Fruit fly (Drosophila melanogaster) whole organism, embryonic: ENCODE results near the gene MSAmiP.

Experiments used
- CG11093 ChIP-seq: fragments of 200-800 bp; sonication (Bioruptor generic); IDR thresholded peaks from 3 replicates; pipeline ENCODE4 v1.3.6; 2022; ENCODE audit warnings: missing biosample characterization, missing genetic modification characterization
- CG11456 ChIP-seq: fragments of 200-800 bp; sonication (Bioruptor generic); IDR thresholded peaks from 3 replicates; pipeline ENCODE4 v1.3.6; 2022; ENCODE audit warnings: missing biosample characterization, missing genetic modification characterization
- CG1233 ChIP-seq: fragments of 200-800 bp; sonication (Bioruptor generic); optimal IDR thresholded peaks from 4 replicates; lab custom pipeline; 2018; ENCODE audit warnings: missing biosample characterization, mild to moderate bottlenecking, missing genetic modification characterization
- CG13296 ChIP-seq: fragments of 200-800 bp; sonication (Bioruptor generic); optimal IDR thresholded peaks from 3 replicates; lab custom pipeline; 2018; ENCODE audit warnings: missing biosample characterization, mild to moderate bottlenecking, missing genetic modification characterization
- CG14050 ChIP-seq: fragments of 200-800 bp; sonication (Bioruptor generic); IDR thresholded peaks from 3 replicates; pipeline ENCODE4 v1.3.6; 2022; ENCODE audit warnings: missing biosample characterization, missing genetic modification characterization
- CG15011 ChIP-seq: fragments of 200-800 bp; sonication (Bioruptor generic); optimal IDR thresholded peaks from 3 replicates; lab custom pipeline; 2018; ENCODE audit warnings: missing biosample characterization, mild to moderate bottlenecking, missing genetic modification characterization
- CG1602 ChIP-seq: fragments of 200-800 bp; sonication (Bioruptor generic); optimal IDR thresholded peaks from 3 replicates; lab custom pipeline; 2016; ENCODE audit warnings: missing biosample characterization, missing genetic modification characterization
- CG17361 ChIP-seq: fragments of 200-800 bp; sonication (Bioruptor generic); IDR thresholded peaks from 3 replicates; pipeline ENCODE4 v1.3.6; 2022; ENCODE audit warnings: missing biosample characterization, missing genetic modification characterization
- CG18599 ChIP-seq: fragments of 200-800 bp; sonication (Bioruptor generic); optimal IDR thresholded peaks from 3 replicates; lab custom pipeline; 2017; ENCODE audit warnings: missing biosample characterization, missing genetic modification characterization, mild to moderate bottlenecking, moderate library complexity, missing genetic modification reagents
- CG18764 ChIP-seq: fragments of 200-800 bp; sonication (Bioruptor generic); optimal IDR thresholded peaks from 3 replicates; lab custom pipeline; 2016; ENCODE audit warnings: missing biosample characterization, missing genetic modification characterization
- CG30020 ChIP-seq: fragments of 200-800 bp; optimal IDR thresholded peaks from 2 replicates; lab custom pipeline; 2019; ENCODE audit warnings: missing biosample characterization, mild to moderate bottlenecking, missing genetic modification characterization, moderate library complexity
- CG31365 ChIP-seq: fragments of 200-800 bp; sonication (Bioruptor generic); optimal IDR thresholded peaks from 2 replicates; lab custom pipeline; 2018; ENCODE audit warnings: missing biosample characterization, mild to moderate bottlenecking, missing genetic modification characterization
- CG3995 ChIP-seq: fragments of 200-800 bp; sonication (Bioruptor generic); optimal IDR thresholded peaks from 3 replicates; lab custom pipeline; 2016; ENCODE audit warnings: missing biosample characterization, missing genetic modification characterization
- CG5245 ChIP-seq: fragments of 200-800 bp; sonication (Bioruptor generic); optimal IDR thresholded peaks from 3 replicates; lab custom pipeline; 2016; ENCODE audit warnings: missing biosample characterization, missing genetic modification characterization
- CG6765 ChIP-seq: fragments of 200-800 bp; sonication (Bioruptor generic); optimal IDR thresholded peaks from 3 replicates; lab custom pipeline; 2017; ENCODE audit warnings: missing biosample characterization, mild to moderate bottlenecking, missing genetic modification characterization
- CG6791 ChIP-seq: fragments of 200-800 bp; sonication (Bioruptor generic); IDR thresholded peaks from 3 replicates; pipeline ENCODE4 v1.3.6; 2022; ENCODE audit warnings: missing biosample characterization, missing genetic modification characterization; ENCODE audit not compliant: partially characterized antibody
- CG6813 ChIP-seq: fragments of 200-800 bp; sonication (Bioruptor generic); optimal IDR thresholded peaks from 2 replicates; lab custom pipeline; 2017; ENCODE audit warnings: missing biosample characterization, missing genetic modification characterization, mild to moderate bottlenecking, moderate library complexity, missing genetic modification reagents
- CG7357 ChIP-seq: fragments of 200-800 bp; sonication (Bioruptor generic); IDR thresholded peaks from 3 replicates; pipeline ENCODE4 v1.3.6; 2022; ENCODE audit warnings: missing biosample characterization, missing genetic modification characterization
- CG7556 ChIP-seq: fragments of 200-800 bp; sonication (Bioruptor generic); optimal IDR thresholded peaks from 2 replicates; lab custom pipeline; 2017; ENCODE audit warnings: missing biosample characterization, mild to moderate bottlenecking, missing genetic modification characterization
- CG7987 ChIP-seq: fragments of 200-800 bp; sonication (Bioruptor generic); optimal IDR thresholded peaks from 2 replicates; lab custom pipeline; 2018; ENCODE audit warnings: missing biosample characterization, mild to moderate bottlenecking, missing genetic modification characterization, moderate library complexity
- CG8089 ChIP-seq: fragments of 200-800 bp; sonication (Bioruptor generic); optimal IDR thresholded peaks from 3 replicates; lab custom pipeline; 2016; ENCODE audit warnings: missing biosample characterization, missing genetic modification characterization
- CG9609 ChIP-seq: fragments of 200-800 bp; sonication (Bioruptor generic); optimal IDR thresholded peaks from 3 replicates; lab custom pipeline; 2016; ENCODE audit warnings: missing biosample characterization, missing genetic modification characterization
- CG9817 ChIP-seq: fragments of 200-800 bp; sonication (Bioruptor generic); optimal IDR thresholded peaks from 2 replicates; lab custom pipeline; 2018; ENCODE audit warnings: missing biosample characterization, mild to moderate bottlenecking, missing genetic modification characterization, moderate library complexity
- CTCF ChIP-seq: fragments of 200-800 bp; sonication (Bioruptor generic); optimal IDR thresholded peaks from 2 replicates; lab custom pipeline; 2017; ENCODE audit warnings: missing biosample characterization, mild to moderate bottlenecking, missing genetic modification characterization, moderate library complexity
- ERR ChIP-seq: fragments of 200-800 bp; sonication (Bioruptor generic); optimal IDR thresholded peaks from 2 replicates; lab custom pipeline; 2016; ENCODE audit warnings: missing biosample characterization, missing genetic modification characterization
- Hr39 ChIP-seq: fragments of >200 bp; optimal IDR thresholded peaks from 2 replicates; lab custom pipeline; 2017
- Hr51 ChIP-seq, 2 experiments: fragments of 200-800 bp; sonication (Bioruptor generic); optimal IDR thresholded peaks; 2 replicates in 1 of 2; 3 replicates in 1 of 2; lab custom pipeline; 2016 to 2018; ENCODE audit warnings: missing biosample characterization in 2 of 2, missing genetic modification characterization in 2 of 2, mild to moderate bottlenecking in 1 of 2, moderate library complexity in 1 of 2
- MTF-1 ChIP-seq: fragments of 200-800 bp; sonication (Bioruptor generic); optimal IDR thresholded peaks from 2 replicates; lab custom pipeline; 2018; ENCODE audit warnings: missing biosample characterization, mild to moderate bottlenecking, missing genetic modification characterization, borderline replicate concordance
- Mrtf ChIP-seq: fragments of 200-800 bp; sonication (Bioruptor generic); IDR thresholded peaks from 3 replicates; pipeline ENCODE4 v1.3.6; 2022; ENCODE audit warnings: missing biosample characterization, missing genetic modification characterization
- Oli ChIP-seq: fragments of 200-800 bp; sonication (Bioruptor generic); optimal IDR thresholded peaks from 2 replicates; lab custom pipeline; 2018; ENCODE audit warnings: missing biosample characterization, mild to moderate bottlenecking, missing genetic modification characterization, moderate library complexity
- Rfx ChIP-seq: fragments of 200-800 bp; sonication (Bioruptor generic); IDR thresholded peaks from 2 replicates; pipeline ENCODE4 v1.3.6; 2022; ENCODE audit warnings: missing biosample characterization, missing genetic modification characterization
- Spps ChIP-seq: fragments of 200-800 bp; sonication (Bioruptor generic); optimal IDR thresholded peaks from 2 replicates; lab custom pipeline; 2018; ENCODE audit warnings: missing biosample characterization, mild to moderate bottlenecking, missing genetic modification characterization
- Sry-β ChIP-seq: fragments of 200-800 bp; sonication (Bioruptor generic); optimal IDR thresholded peaks from 2 replicates; lab custom pipeline; 2018; ENCODE audit warnings: missing biosample characterization, mild to moderate bottlenecking, missing genetic modification characterization, moderate library complexity
- Stat92E ChIP-seq, 3 experiments: fragments of >200 bp in 2 of 3; fragments of 200-800 bp in 1 of 3; sonication (Bioruptor generic) in 1 of 3; optimal IDR thresholded peaks; 2 replicates each; lab custom pipeline; 2017 to 2019; ENCODE audit warnings: missing biosample characterization in 3 of 3, missing genetic modification characterization in 3 of 3, mild to moderate bottlenecking in 1 of 3, moderate library complexity in 1 of 3
- cato ChIP-seq: fragments of 200-800 bp; sonication (Bioruptor generic); optimal IDR thresholded peaks from 2 replicates; lab custom pipeline; 2016; ENCODE audit warnings: missing biosample characterization, missing genetic modification characterization, borderline replicate concordance
- croc ChIP-seq: fragments of 200-800 bp; sonication (Bioruptor generic); conservative IDR thresholded peaks from 3 replicates; pipeline ENCODE4 v1.3.6; 2022; ENCODE audit warnings: missing biosample characterization, missing genetic modification characterization
- da ChIP-seq: fragments of 200-800 bp; sonication (Bioruptor generic); optimal IDR thresholded peaks from 2 replicates; lab custom pipeline; 2016; ENCODE audit warnings: missing biosample characterization, missing genetic modification characterization
- disco-r ChIP-seq: fragments of 200-800 bp; sonication (Bioruptor generic); optimal IDR thresholded peaks from 2 replicates; lab custom pipeline; 2016; ENCODE audit warnings: missing biosample characterization, missing genetic modification characterization
- dmrt99B ChIP-seq: fragments of 200-800 bp; sonication (Bioruptor generic); optimal IDR thresholded peaks from 2 replicates; lab custom pipeline; 2018; ENCODE audit warnings: missing biosample characterization, mild to moderate bottlenecking, missing genetic modification characterization, moderate library complexity
- exex ChIP-seq: fragments of 200-800 bp; sonication (Bioruptor generic); optimal IDR thresholded peaks from 4 replicates; lab custom pipeline; 2018; ENCODE audit warnings: missing biosample characterization, mild to moderate bottlenecking, missing genetic modification characterization, moderate library complexity
- grau ChIP-seq: fragments of 200-800 bp; optimal IDR thresholded peaks from 3 replicates; lab custom pipeline; 2019; ENCODE audit warnings: missing biosample characterization, mild to moderate bottlenecking, missing genetic modification characterization, moderate library complexity
- inv ChIP-seq: fragments of 200-800 bp; sonication (Bioruptor generic); IDR thresholded peaks from 2 replicates; pipeline ENCODE4 v1.3.6; 2022; ENCODE audit warnings: missing biosample characterization, missing genetic modification characterization; ENCODE audit not compliant: partially characterized antibody
- ken ChIP-seq: fragments of 200-800 bp; sonication (Bioruptor generic); IDR thresholded peaks from 3 replicates; pipeline ENCODE4 v1.3.6; 2022; ENCODE audit warnings: missing biosample characterization, missing genetic modification characterization
- otp ChIP-seq: fragments of 200-800 bp; sonication (Bioruptor generic); IDR thresholded peaks from 3 replicates; pipeline ENCODE4, ENCODE4 v1.3.6; 2022; ENCODE audit warnings: missing biosample characterization, missing genetic modification characterization
- pb ChIP-seq: fragments of 200-800 bp; sonication (Bioruptor generic); optimal IDR thresholded peaks from 3 replicates; lab custom pipeline; 2016; ENCODE audit warnings: missing biosample characterization, missing genetic modification characterization
- ranshi ChIP-seq: fragments of 200-800 bp; sonication (Bioruptor generic); IDR thresholded peaks from 2 replicates; pipeline ENCODE4 v1.3.6; 2022; ENCODE audit warnings: missing biosample characterization, missing genetic modification characterization
- sc ChIP-seq, 3 experiments: fragments of >200 bp in 2 of 3; fragments of 200-800 bp in 1 of 3; sonication (Bioruptor generic) in 1 of 3; optimal IDR thresholded peaks; 2 replicates in 2 of 3; 3 replicates in 1 of 3; lab custom pipeline; 2017; ENCODE audit warnings: mild to moderate bottlenecking in 1 of 3, missing biosample characterization in 1 of 3, missing genetic modification characterization in 1 of 3, missing genetic modification reagents in 1 of 3
- scrt ChIP-seq: fragments of 200-800 bp; sonication (Bioruptor generic); optimal IDR thresholded peaks from 2 replicates; lab custom pipeline; 2018; ENCODE audit warnings: missing biosample characterization, mild to moderate bottlenecking, missing genetic modification characterization, moderate library complexity
- tap ChIP-seq: fragments of 200-800 bp; optimal IDR thresholded peaks from 3 replicates; lab custom pipeline; 2019; ENCODE audit warnings: missing biosample characterization, mild to moderate bottlenecking, missing genetic modification characterization, moderate library complexity
- twi ChIP-seq: fragments of 200-800 bp; optimal IDR thresholded peaks from 2 replicates; lab custom pipeline; 2019; ENCODE audit warnings: missing biosample characterization, mild to moderate bottlenecking, missing genetic modification characterization, moderate library complexity

The MSAmiP gene

dm6 chr3R:16837583-16838198 is 58.4 kb downstream of the MSAmiP start (continued):
- TF ChIP-seq CG9609 (GFP tag; lab: Kevin White, UChicago) (no peak), CG1233 (GFP tag; lab: Kevin White, UChicago) (peak; percentile 32), ken (GFP tag; lab: Robert Waterston, UW) (no peak), cato (GFP tag; lab: Kevin White, UChicago) (no peak), scrt (GFP tag; lab: Kevin White, UChicago) (peak; percentile 29), Hr39 (lab: Kevin White, UChicago) (no peak), CG3995 (GFP tag; lab: Kevin White, UChicago) (no peak), CG30020 (tag; lab: Kevin White, UChicago) (no peak), CG13296 (GFP tag; lab: Kevin White, UChicago) (no peak), pb (GFP tag; lab: Kevin White, UChicago) (no peak), CG14050 (GFP tag; lab: Robert Waterston, UW) (no peak), twi (tag; lab: Kevin White, UChicago) (peak; percentile 24), Sry-β (GFP tag; lab: Kevin White, UChicago) (no peak), da (GFP tag; lab: Kevin White, UChicago) (no peak), CG7556 (GFP tag; lab: Kevin White, UChicago) (peak; percentile 45), CG31365 (tag; lab: Kevin White, UChicago) (no peak), Stat92E (GFP tag; optimal IDR thresholded peaks at IDR 0.05; lab: Kevin White, UChicago) (no peak), CG7357 (GFP tag; lab: Robert Waterston, UW) (no peak), ERR (no peak), dmrt99B (tag; lab: Kevin White, UChicago) (peak; percentile 70), CG11456 (GFP tag; lab: Robert Waterston, UW) (no peak), MTF-1 (GFP tag; lab: Kevin White, UChicago) (no peak), ranshi (GFP tag; lab: Robert Waterston, UW) (no peak), CG6765 (no peak), otp (GFP tag; lab: Robert Waterston, UW) (no peak), CG6813 (GFP tag; lab: Kevin White, UChicago) (peak; percentile 21), CG11093 (GFP tag; lab: Robert Waterston, UW) (no peak), croc (GFP tag; lab: Robert Waterston, UW) (peak; percentile 49; the same call in 2 of the 3 replicates), CG18599 (peak; percentile 64), Rfx (GFP tag; lab: Robert Waterston, UW) (peak; percentile 33; the same call in 1 of the 2 replicates), Hr51 (GFP tag; optimal IDR thresholded peaks at IDR 0.05; lab: Kevin White, UChicago) (peak in 1 of 2 experiments; percentile 56), Oli (tag; lab: Kevin White, UChicago) (peak; percentile 61), disco-r (no peak), sc (optimal IDR thresholded peaks at IDR 0.05; lab: Kevin White, UChicago) (no peak), sc (GFP tag; optimal IDR thresholded peaks at IDR 0.05; lab: Kevin White, UChicago) (peak; percentile 37), CG7987 (no peak), CTCF (GFP tag; lab: Kevin White, UChicago) (no peak), CG6791 (no peak), exex (tag; lab: Kevin White, UChicago) (no peak), tap (tag; lab: Kevin White, UChicago) (peak; percentile 56), CG15011 (GFP tag; lab: Kevin White, UChicago) (no peak), CG18764 (GFP tag; lab: Kevin White, UChicago) (peak; percentile 28), grau (tag; lab: Kevin White, UChicago) (peak; percentile 49), inv (GFP tag; lab: Robert Waterston, UW) (no peak), CG8089 (GFP tag; lab: Kevin White, UChicago) (no peak), Spps (peak; percentile 52), Mrtf (no peak), CG17361 (GFP tag; lab: Robert Waterston, UW) (peak; percentile 70), CG5245 (GFP tag; lab: Kevin White, UChicago) (no peak), CG1602 (GFP tag; lab: Kevin White, UChicago) (peak; percentile 36), CG9817 (tag; lab: Kevin White, UChicago) (no peak)
